Worm (Caenorhabditis elegans) whole organism, mixed stage, embryonic: Measurements from ENCODE around the gene T08A11.1.

ENCODE experiments used
- elt-3 ChIP-seq: fragments of 150-350 bp; optimal IDR thresholded peaks from 2 replicates; lab custom pipeline; 2014; ENCODE audit warnings: missing biosample characterization, missing genetic modification characterization
- nhr-12 ChIP-seq: fragments of 150-350 bp; optimal IDR thresholded peaks from 2 replicates; lab custom pipeline; 2014; ENCODE audit warnings: missing biosample characterization, missing genetic modification characterization
- snpc-4 ChIP-seq: fragments of 150-350 bp; optimal IDR thresholded peaks from 2 replicates; lab custom pipeline; 2014; ENCODE audit warnings: missing biosample characterization, missing genetic modification characterization

- TF ChIP-seq snpc-4 (tag; lab: Kevin White, UChicago), result no peak
- no peak for TF ChIP-seq elt-3 (tag; lab: Kevin White, UChicago)
- no peak for TF ChIP-seq nhr-12 (tag; lab: Kevin White, UChicago)
Measured at ce11 chrIII:4224722-4225121, 38.2 kb downstream of the T08A11.1 start.
